Fruit fly (Drosophila melanogaster) whole organism, embryonic: ENCODE results near the gene CG31404.

Experiments
- ATbp ChIP-seq: fragments of 200-800 bp; sonication (Bioruptor generic); optimal IDR thresholded peaks from 2 replicates; lab custom pipeline; 2017; ENCODE audit warnings: missing biosample characterization, mild to moderate bottlenecking, missing genetic modification characterization, missing genetic modification reagents
- Asciz ChIP-seq: fragments of 200-800 bp; sonication (Bioruptor generic); optimal IDR thresholded peaks from 2 replicates; lab custom pipeline; 2017; ENCODE audit warnings: missing biosample characterization, mild to moderate bottlenecking, missing genetic modification characterization, missing genetic modification reagents
- Atf6 ChIP-seq: fragments of 200-800 bp; sonication (Bioruptor generic); IDR thresholded peaks from 2 replicates; pipeline ENCODE4 v1.3.6; 2022; ENCODE audit warnings: missing biosample characterization, missing genetic modification characterization
- B-H1 ChIP-seq: fragments of 200-800 bp; sonication (Bioruptor generic); IDR thresholded peaks from 3 replicates; pipeline ENCODE4 v1.3.6; 2022; ENCODE audit warnings: missing biosample characterization, missing genetic modification characterization
- BEAF-32 ChIP-seq: fragments of 200-800 bp; sonication (Bioruptor generic); optimal IDR thresholded peaks from 3 replicates; lab custom pipeline; 2017; ENCODE audit warnings: missing biosample characterization, missing genetic modification characterization, mild to moderate bottlenecking, moderate library complexity, missing genetic modification reagents
- BtbVII ChIP-seq: fragments of 200-800 bp; sonication (Bioruptor generic); optimal IDR thresholded peaks from 3 replicates; lab custom pipeline; 2017; ENCODE audit warnings: missing biosample characterization, mild to moderate bottlenecking, missing genetic modification characterization
- Bteb2 ChIP-seq: fragments of 200-800 bp; sonication (Bioruptor generic); optimal IDR thresholded peaks from 2 replicates; lab custom pipeline; 2016; ENCODE audit warnings: missing biosample characterization, missing genetic modification characterization
- C15 ChIP-seq: fragments of 200-800 bp; sonication (Bioruptor generic); IDR thresholded peaks from 3 replicates; pipeline ENCODE4 v1.3.6; 2022; ENCODE audit warnings: missing biosample characterization, missing genetic modification characterization
- CG10462 ChIP-seq: fragments of 200-800 bp; sonication (Bioruptor generic); optimal IDR thresholded peaks from 2 replicates; lab custom pipeline; 2016; ENCODE audit warnings: missing biosample characterization, missing genetic modification characterization
- CG10654 ChIP-seq: fragments of 200-800 bp; sonication (Bioruptor generic); optimal IDR thresholded peaks from 2 replicates; lab custom pipeline; 2016; ENCODE audit warnings: missing biosample characterization, missing genetic modification characterization
- CG12104 ChIP-seq: fragments of 200-800 bp; sonication (Bioruptor generic); optimal IDR thresholded peaks from 3 replicates; lab custom pipeline; 2016; ENCODE audit warnings: missing biosample characterization, missing genetic modification characterization
- CG12219 ChIP-seq: fragments of 200-800 bp; sonication (Bioruptor generic); optimal IDR thresholded peaks from 3 replicates; lab custom pipeline; 2018; ENCODE audit warnings: missing biosample characterization, mild to moderate bottlenecking, missing genetic modification characterization
- CG12236 ChIP-seq: fragments of 200-800 bp; sonication (Bioruptor generic); optimal IDR thresholded peaks from 2 replicates; lab custom pipeline; 2016; ENCODE audit warnings: missing biosample characterization, missing genetic modification characterization
- CG12391 ChIP-seq: fragments of 200-800 bp; sonication (Bioruptor generic); optimal IDR thresholded peaks from 3 replicates; lab custom pipeline; 2018; ENCODE audit warnings: missing biosample characterization, mild to moderate bottlenecking, missing genetic modification characterization, moderate library complexity
- CG13123 ChIP-seq: fragments of 200-800 bp; sonication (Bioruptor generic); optimal IDR thresholded peaks from 2 replicates; lab custom pipeline; 2016; ENCODE audit warnings: missing biosample characterization, missing genetic modification characterization
- CG13287 ChIP-seq: fragments of 200-800 bp; sonication (Bioruptor generic); IDR thresholded peaks from 2 replicates; pipeline ENCODE4 v1.3.6; 2022; ENCODE audit warnings: missing biosample characterization, missing genetic modification characterization; ENCODE audit not compliant: partially characterized antibody
- CG13775 ChIP-seq: fragments of 200-800 bp; sonication (Bioruptor generic); optimal IDR thresholded peaks from 3 replicates; lab custom pipeline; 2017; ENCODE audit warnings: missing biosample characterization, mild to moderate bottlenecking, missing genetic modification characterization
- CG14014 ChIP-seq: fragments of 200-800 bp; sonication (Bioruptor generic); IDR thresholded peaks from 2 replicates; pipeline ENCODE4 v1.3.6; 2022; ENCODE audit warnings: missing biosample characterization, missing genetic modification characterization
- CG14710 ChIP-seq: fragments of 200-800 bp; sonication (Bioruptor generic); optimal IDR thresholded peaks from 3 replicates; lab custom pipeline; 2019; ENCODE audit warnings: missing biosample characterization, mild to moderate bottlenecking, missing genetic modification characterization, moderate library complexity
- CG1602 ChIP-seq: fragments of 200-800 bp; sonication (Bioruptor generic); optimal IDR thresholded peaks from 3 replicates; lab custom pipeline; 2016; ENCODE audit warnings: missing biosample characterization, missing genetic modification characterization
- CG2712 ChIP-seq: fragments of 200-800 bp; optimal IDR thresholded peaks from 3 replicates; lab custom pipeline; 2019; ENCODE audit warnings: missing biosample characterization, mild to moderate bottlenecking, missing genetic modification characterization, moderate library complexity
- CG2875 ChIP-seq: fragments of 200-800 bp; sonication (Bioruptor generic); optimal IDR thresholded peaks from 2 replicates; lab custom pipeline; 2017; ENCODE audit warnings: missing biosample characterization, mild to moderate bottlenecking, missing genetic modification characterization, missing genetic modification reagents
- CG31224 ChIP-seq: fragments of 200-800 bp; sonication (Bioruptor generic); IDR thresholded peaks from 2 replicates; pipeline ENCODE4 v1.3.6; 2022; ENCODE audit warnings: missing biosample characterization, missing genetic modification characterization
- CG4360 ChIP-seq: fragments of 200-800 bp; sonication (Bioruptor generic); IDR thresholded peaks from 2 replicates; pipeline ENCODE4 v1.3.6; 2022; ENCODE audit warnings: missing biosample characterization, missing genetic modification characterization
- CG6683 ChIP-seq: fragments of 200-800 bp; sonication (Bioruptor generic); optimal IDR thresholded peaks from 2 replicates; lab custom pipeline; 2017; ENCODE audit warnings: missing biosample characterization, mild to moderate bottlenecking, missing genetic modification characterization, missing genetic modification reagents
- CG7786 ChIP-seq: fragments of 200-800 bp; sonication (Bioruptor generic); optimal IDR thresholded peaks from 2 replicates; lab custom pipeline; 2016; ENCODE audit warnings: missing biosample characterization, missing genetic modification characterization
- CG7839 ChIP-seq: fragments of 200-800 bp; sonication (Bioruptor generic); optimal IDR thresholded peaks from 3 replicates; lab custom pipeline; 2018; ENCODE audit warnings: missing biosample characterization, mild to moderate bottlenecking, missing genetic modification characterization, moderate library complexity
- CG7928 ChIP-seq: fragments of 200-800 bp; sonication (Bioruptor generic); optimal IDR thresholded peaks from 2 replicates; lab custom pipeline; 2017; ENCODE audit warnings: missing biosample characterization, mild to moderate bottlenecking, missing genetic modification characterization
- CG7987 ChIP-seq: fragments of 200-800 bp; sonication (Bioruptor generic); optimal IDR thresholded peaks from 2 replicates; lab custom pipeline; 2018; ENCODE audit warnings: missing biosample characterization, mild to moderate bottlenecking, missing genetic modification characterization, moderate library complexity
- CG9437 ChIP-seq: fragments of 200-800 bp; sonication (Bioruptor generic); optimal IDR thresholded peaks from 2 replicates; lab custom pipeline; 2018; ENCODE audit warnings: missing biosample characterization, mild to moderate bottlenecking, missing genetic modification characterization
- CG9932 ChIP-seq: fragments of 200-800 bp; sonication (Bioruptor generic); IDR thresholded peaks from 2 replicates; pipeline ENCODE4 v1.3.6; 2022; ENCODE audit warnings: missing biosample characterization, missing genetic modification characterization
- Dfd ChIP-seq, 2 experiments: fragments of >200 bp; optimal IDR thresholded peaks; 2 replicates each; lab custom pipeline; 2017; ENCODE audit warnings: missing biosample characterization in 2 of 2, missing genetic modification characterization in 2 of 2
- Doc2 ChIP-seq: fragments of 200-800 bp; sonication (Bioruptor generic); IDR thresholded peaks from 2 replicates; pipeline ENCODE4 v1.3.6; 2022; ENCODE audit warnings: missing biosample characterization, missing genetic modification characterization
- Dref ChIP-seq: fragments of 200-800 bp; sonication (Bioruptor generic); IDR thresholded peaks from 2 replicates; pipeline ENCODE4 v1.3.6; 2022; ENCODE audit warnings: missing biosample characterization, missing genetic modification characterization
- Max ChIP-seq: fragments of 200-800 bp; sonication (Bioruptor generic); optimal IDR thresholded peaks from 2 replicates; lab custom pipeline; 2016; ENCODE audit warnings: missing biosample characterization, mild to moderate bottlenecking, missing genetic modification characterization
- Med ChIP-seq: fragments of 200-800 bp; sonication (Bioruptor generic); peaks from one replicate; lab custom pipeline; 2016; ENCODE audit warnings: missing biosample characterization, missing genetic modification characterization, mild to moderate bottlenecking, inconsistent platforms, moderate library complexity
- Nf-YA ChIP-seq: fragments of 200-800 bp; sonication (Bioruptor generic); IDR thresholded peaks from 2 replicates; pipeline ENCODE4 v1.3.6; 2022; ENCODE audit warnings: missing biosample characterization, missing genetic modification characterization
- Nf-YB ChIP-seq: fragments of 200-800 bp; sonication (Bioruptor generic); optimal IDR thresholded peaks from 3 replicates; lab custom pipeline; 2019; ENCODE audit warnings: missing biosample characterization, mild to moderate bottlenecking, missing genetic modification characterization, moderate library complexity
- Six4 ChIP-seq: fragments of 200-800 bp; sonication (Bioruptor generic); optimal IDR thresholded peaks from 2 replicates; lab custom pipeline; 2016; ENCODE audit warnings: missing biosample characterization, missing genetic modification characterization
- Sox102F ChIP-seq: fragments of 200-800 bp; sonication (Bioruptor generic); optimal IDR thresholded peaks from 2 replicates; lab custom pipeline; 2018; ENCODE audit warnings: missing biosample characterization, mild to moderate bottlenecking, missing genetic modification characterization, moderate library complexity
- cas ChIP-seq: fragments of 200-800 bp; sonication (Bioruptor generic); IDR thresholded peaks from 2 replicates; pipeline ENCODE4 v1.3.6; 2022; ENCODE audit warnings: missing biosample characterization, missing genetic modification characterization
- ems ChIP-seq: fragments of 200-800 bp; sonication (Bioruptor generic); optimal IDR thresholded peaks from 3 replicates; lab custom pipeline; 2016; ENCODE audit warnings: missing biosample characterization, missing genetic modification characterization
- fd102C ChIP-seq: fragments of 200-800 bp; sonication (Bioruptor generic); optimal IDR thresholded peaks from 2 replicates; lab custom pipeline; 2018; ENCODE audit warnings: missing biosample characterization, mild to moderate bottlenecking, missing genetic modification characterization, moderate library complexity
- fd64A ChIP-seq: fragments of 200-800 bp; sonication (Bioruptor generic); optimal IDR thresholded peaks from 3 replicates; lab custom pipeline; 2018; ENCODE audit warnings: missing biosample characterization, mild to moderate bottlenecking, missing genetic modification characterization
- gce ChIP-seq: fragments of 200-800 bp; sonication (Bioruptor generic); IDR thresholded peaks from 3 replicates; pipeline ENCODE4 v1.3.6; 2022; ENCODE audit warnings: missing biosample characterization, missing genetic modification characterization
- gsb ChIP-seq: fragments of 200-800 bp; sonication (Bioruptor generic); IDR thresholded peaks from 2 replicates; pipeline ENCODE4 v1.3.6; 2022; ENCODE audit warnings: missing biosample characterization, missing genetic modification characterization
- gt ChIP-seq: fragments of 200-800 bp; sonication (Bioruptor generic); IDR thresholded peaks from 2 replicates; pipeline ENCODE4 v1.3.6; 2022; ENCODE audit warnings: missing biosample characterization, missing genetic modification characterization
- lbe ChIP-seq: fragments of 200-800 bp; sonication (Bioruptor generic); optimal IDR thresholded peaks from 2 replicates; lab custom pipeline; 2016; ENCODE audit warnings: missing biosample characterization, mild to moderate bottlenecking, missing genetic modification characterization
- mam ChIP-seq: fragments of 200-800 bp; sonication (Bioruptor generic); optimal IDR thresholded peaks from 3 replicates; lab custom pipeline; 2016; ENCODE audit warnings: missing biosample characterization, missing genetic modification characterization
- pb ChIP-seq: fragments of 200-800 bp; sonication (Bioruptor generic); optimal IDR thresholded peaks from 3 replicates; lab custom pipeline; 2016; ENCODE audit warnings: missing biosample characterization, missing genetic modification characterization
- zen2 ChIP-seq: fragments of 200-800 bp; sonication (Bioruptor generic); IDR thresholded peaks from 3 replicates; pipeline ENCODE4 v1.3.6; 2022; ENCODE audit warnings: missing biosample characterization, missing genetic modification characterization; ENCODE audit not compliant: partially characterized antibody

Gene CG31404

DNA sequence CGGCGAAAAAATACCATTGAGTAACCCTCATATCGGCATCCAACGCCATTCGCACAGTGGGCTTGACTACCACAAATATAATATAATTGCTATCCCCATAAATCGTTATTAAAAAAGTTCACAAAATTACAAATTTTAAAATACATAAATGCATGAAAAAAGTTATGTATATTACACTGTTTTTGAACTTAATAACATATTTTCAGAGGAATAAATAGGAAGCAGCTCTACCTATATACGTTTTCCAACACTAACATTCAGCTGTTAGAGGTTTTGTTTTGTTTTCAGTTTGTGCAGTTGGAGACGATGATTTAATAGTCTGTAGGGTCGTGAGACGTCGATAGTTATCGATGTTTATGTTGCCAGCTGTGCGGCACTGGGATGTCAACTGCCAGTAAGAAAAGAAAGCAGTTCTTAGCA lies 27.3 kb upstream of the CG31404 start, which contains the start of the genes Ino80 and Aptx (continued):
- peak; percentile 85; the same call in 2 of the 3 replicates for TF ChIP-seq C15 (GFP tag; lab: Robert Waterston, UW)
- peak; percentile 94 for TF ChIP-seq CG7839
- peak; percentile 64 for TF ChIP-seq pb
- TF ChIP-seq Nf-YB (GFP tag; lab: Kevin White, UChicago): peak; percentile 76
- peak; percentile 96 for TF ChIP-seq CG13775 (GFP tag; lab: Kevin White, UChicago)
- TF ChIP-seq CG13287 (GFP tag; lab: Robert Waterston, UW): peak; percentile 91
- peak in 1 of 2 experiments; percentile 52 for TF ChIP-seq Dfd (GFP tag; optimal IDR thresholded peaks at IDR 0.05; lab: Kevin White, UChicago)
- TF ChIP-seq CG2712 (tag; lab: Kevin White, UChicago): peak; percentile 94
- peak; percentile 96 for TF ChIP-seq CG14710 (tag; lab: Kevin White, UChicago)
- TF ChIP-seq CG2875 (GFP tag; lab: Kevin White, UChicago): peak; percentile 69
- peak; percentile 91 for TF ChIP-seq CG31224 (GFP tag; lab: Robert Waterston, UW)
- TF ChIP-seq lbe (GFP tag; lab: Kevin White, UChicago): peak; percentile 78
- TF ChIP-seq CG13123: peak; percentile 90
- peak; percentile 68 for TF ChIP-seq gsb
- peak; percentile 92 for TF ChIP-seq CG10462 (GFP tag; lab: Kevin White, UChicago)
- peak; percentile 69; the same call in 1 of the 2 replicates for TF ChIP-seq CG4360
- no peak for TF ChIP-seq CG6683 (GFP tag; lab: Kevin White, UChicago)
- peak; percentile 73 for TF ChIP-seq CG12219 (GFP tag; lab: Kevin White, UChicago)
- peak; percentile 80 for TF ChIP-seq Asciz (GFP tag; lab: Kevin White, UChicago)
- peak; percentile 97 for TF ChIP-seq CG1602
- peak; percentile 98 for TF ChIP-seq Med
- TF ChIP-seq zen2: peak; percentile 82
- peak; percentile 96 for TF ChIP-seq Sox102F (GFP tag; lab: Kevin White, UChicago)
- peak; percentile 96 for TF ChIP-seq CG7786 (GFP tag; lab: Kevin White, UChicago)
- TF ChIP-seq BtbVII (GFP tag; lab: Kevin White, UChicago): peak; percentile 74
- TF ChIP-seq Dref: peak; percentile 83
- peak; percentile 86 for TF ChIP-seq cas (GFP tag; lab: Robert Waterston, UW)
- peak; percentile 84; the same call in 2 of the 3 replicates for TF ChIP-seq gce (GFP tag; lab: Robert Waterston, UW)
- peak; percentile 91 for TF ChIP-seq Max (GFP tag; lab: Kevin White, UChicago)
- TF ChIP-seq Six4 (GFP tag; lab: Kevin White, UChicago): peak; percentile 94
- peak; percentile 92 for TF ChIP-seq Bteb2 (GFP tag; lab: Kevin White, UChicago)
- TF ChIP-seq CG9437 (GFP tag; lab: Kevin White, UChicago): peak; percentile 81
- TF ChIP-seq fd102C (GFP tag; lab: Kevin White, UChicago): peak; percentile 66
- peak; percentile 87 for TF ChIP-seq CG12236 (GFP tag; lab: Kevin White, UChicago)
- TF ChIP-seq ATbp (GFP tag; lab: Kevin White, UChicago): peak; percentile 77
- TF ChIP-seq B-H1 (GFP tag; lab: Robert Waterston, UW): peak; percentile 87
- TF ChIP-seq Atf6 (GFP tag; lab: Robert Waterston, UW): peak; percentile 93
- peak; percentile 80 for TF ChIP-seq Nf-YA
- peak; percentile 74; the same call in 1 of the 2 replicates for TF ChIP-seq Doc2
- peak; percentile 84 for TF ChIP-seq CG12104 (GFP tag; lab: Kevin White, UChicago)
- peak; percentile 97 for TF ChIP-seq BEAF-32 (GFP tag; lab: Kevin White, UChicago)
- TF ChIP-seq CG7987: peak; percentile 89
- peak; percentile 95 for TF ChIP-seq CG10654
- TF ChIP-seq CG7928 (GFP tag; lab: Kevin White, UChicago): peak; percentile 72
- TF ChIP-seq CG9932 (GFP tag; lab: Robert Waterston, UW): peak; percentile 97
- peak; percentile 96 for TF ChIP-seq ems (GFP tag; lab: Kevin White, UChicago)
- TF ChIP-seq CG14014: peak; percentile 92
- TF ChIP-seq mam (GFP tag; lab: Kevin White, UChicago): peak; percentile 91
- TF ChIP-seq gt: peak; percentile 87
- peak; percentile 96 for TF ChIP-seq CG12391
- peak; percentile 61 for TF ChIP-seq fd64A (GFP tag; lab: Kevin White, UChicago)
